Worm (Caenorhabditis elegans) whole organism, young adult: ENCODE data around the gene Y57G11C.38.

Experiments used
- B0261.1 ChIP-seq: sonication (generic microtip); optimal IDR thresholded peaks from 2 replicates; lab custom pipeline; 2016; ENCODE audit warnings: mild to moderate bottlenecking, missing genetic modification characterization, moderate library complexity, missing compliant biosample characterization
- C06A6.2 ChIP-seq: fragments of 200-800 bp; sonication (Bioruptor generic); conservative IDR thresholded peaks from 2 replicates; pipeline ENCODE4 v1.3.6; 2022; ENCODE audit warnings: missing genetic modification characterization, missing compliant biosample characterization
- D2030.7 ChIP-seq: fragments of 200-800 bp; sonication (Bioruptor generic); IDR thresholded peaks from 2 replicates; pipeline ENCODE4 v1.3.6; 2022; ENCODE audit warnings: missing genetic modification reagents, missing genetic modification characterization, missing compliant biosample characterization
- F10E7.11 ChIP-seq: sonication (generic microtip); optimal IDR thresholded peaks from 2 replicates; lab custom pipeline; 2017; ENCODE audit warnings: mild to moderate bottlenecking, missing genetic modification characterization, moderate library complexity, missing compliant biosample characterization
- F22D6.2 ChIP-seq: sonication (generic microtip); optimal IDR thresholded peaks from 2 replicates; lab custom pipeline; 2016; ENCODE audit warnings: mild to moderate bottlenecking, missing genetic modification characterization, missing compliant biosample characterization
- F49E8.2 ChIP-seq: sonication (generic microtip); optimal IDR thresholded peaks from 3 replicates; lab custom pipeline; 2017; ENCODE audit warnings: missing genetic modification characterization, mild to moderate bottlenecking, missing compliant biosample characterization, antibody characterized with exemption, moderate library complexity; ENCODE audit not compliant: insufficient read depth
- F55B11.4 ChIP-seq: sonication (generic microtip); optimal IDR thresholded peaks from 2 replicates; lab custom pipeline; 2016; ENCODE audit warnings: missing compliant biosample characterization, missing genetic modification characterization, borderline replicate concordance; ENCODE audit not compliant: insufficient read depth
- T26A5.8 ChIP-seq: sonication (generic microtip); optimal IDR thresholded peaks from 2 replicates; lab custom pipeline; 2016; ENCODE audit warnings: missing genetic modification characterization, missing compliant biosample characterization
- Y53F4B.3 ChIP-seq: fragments of 200-800 bp; sonication (Bioruptor generic); IDR thresholded peaks from 2 replicates; pipeline ENCODE4 v1.3.6; 2022; ENCODE audit warnings: missing genetic modification reagents, missing genetic modification characterization, missing compliant biosample characterization
- Y56A3A.18 ChIP-seq: fragments of 200-800 bp; sonication (Bioruptor generic); IDR thresholded peaks from 2 replicates; pipeline ENCODE4 v1.3.6; 2022; ENCODE audit warnings: missing genetic modification reagents, missing genetic modification characterization, missing compliant biosample characterization
- ZK185.1 ChIP-seq: sonication (generic microtip); optimal IDR thresholded peaks from 2 replicates; lab custom pipeline; 2016; ENCODE audit warnings: mild to moderate bottlenecking, missing genetic modification characterization, missing compliant biosample characterization; ENCODE audit not compliant: poor library complexity, severe bottlenecking
- akir-1 ChIP-seq: fragments of 200-800 bp; sonication (Bioruptor generic); optimal IDR thresholded peaks from 2 replicates; lab custom pipeline; 2018; ENCODE audit warnings: mild to moderate bottlenecking, missing genetic modification characterization, moderate library complexity, missing compliant biosample characterization
- aptf-2 ChIP-seq: fragments of 200-800 bp; sonication (Bioruptor generic); conservative IDR thresholded peaks from 2 replicates; pipeline ENCODE4 v1.3.6; 2022; ENCODE audit warnings: missing genetic modification reagents, missing genetic modification characterization, missing compliant biosample characterization
- atf-7 ChIP-seq: sonication (generic microtip); optimal IDR thresholded peaks from 2 replicates; lab custom pipeline; 2017; ENCODE audit warnings: mild to moderate bottlenecking, missing genetic modification characterization, missing compliant biosample characterization
- attf-5 ChIP-seq: fragments of 200-800 bp; sonication (Bioruptor generic); optimal IDR thresholded peaks from 2 replicates; lab custom pipeline; 2018; ENCODE audit warnings: mild to moderate bottlenecking, missing genetic modification characterization, missing compliant biosample characterization
- attf-6 ChIP-seq: fragments of 200-800 bp; sonication (Bioruptor generic); IDR thresholded peaks from 2 replicates; pipeline ENCODE4 v1.3.6; 2022; ENCODE audit warnings: missing genetic modification reagents, missing genetic modification characterization, missing compliant biosample characterization
- cebp-1 ChIP-seq, 2 experiments: fragments of 200-800 bp in 1 of 2; sonication (Bioruptor generic) in 1 of 2; sonication (generic microtip) in 1 of 2; IDR thresholded peaks in 1 of 2; optimal IDR thresholded peaks in 1 of 2; 2 replicates each; pipeline versions ENCODE4 v1.3.6 to Lab custom; 2017 to 2022; ENCODE audit warnings: missing compliant biosample characterization in 2 of 2, missing genetic modification characterization in 2 of 2, mild to moderate bottlenecking in 1 of 2, missing genetic modification reagents in 1 of 2, moderate library complexity in 1 of 2
- ceh-100 ChIP-seq: fragments of 200-800 bp; sonication (Bioruptor generic); IDR thresholded peaks from 2 replicates; pipeline ENCODE4 v1.3.6; 2022; ENCODE audit warnings: missing genetic modification reagents, missing genetic modification characterization, missing compliant biosample characterization
- ceh-27 ChIP-seq: fragments of 200-800 bp; sonication (Bioruptor generic); optimal IDR thresholded peaks from 2 replicates; lab custom pipeline; 2018; ENCODE audit warnings: mild to moderate bottlenecking, missing genetic modification characterization, moderate library complexity, missing compliant biosample characterization
- egl-44 ChIP-seq: fragments of 200-800 bp; sonication (Bioruptor generic); IDR thresholded peaks from 2 replicates; pipeline ENCODE4 v1.3.6; 2022; ENCODE audit warnings: missing genetic modification reagents, missing genetic modification characterization, missing compliant biosample characterization
- egrh-3 ChIP-seq: fragments of 200-800 bp; sonication (Bioruptor generic); IDR thresholded peaks from 2 replicates; pipeline ENCODE4 v1.3.6; 2022; ENCODE audit warnings: missing genetic modification reagents, missing genetic modification characterization, missing compliant biosample characterization
- gei-17 ChIP-seq: fragments of 200-800 bp; sonication (Bioruptor generic); optimal IDR thresholded peaks from 2 replicates; lab custom pipeline; 2018; ENCODE audit warnings: mild to moderate bottlenecking, missing genetic modification characterization, missing compliant biosample characterization
- hlh-26 ChIP-seq: fragments of 200-800 bp; sonication (Bioruptor generic); conservative IDR thresholded peaks from 2 replicates; pipeline ENCODE4 v1.3.6; 2022; ENCODE audit warnings: missing genetic modification reagents, missing genetic modification characterization, missing compliant biosample characterization
- hsf-1 ChIP-seq: fragments of 200-800 bp; sonication (Bioruptor generic); IDR thresholded peaks from 2 replicates; pipeline ENCODE4 v1.3.6; 2022; ENCODE audit warnings: missing genetic modification reagents, missing genetic modification characterization, missing compliant biosample characterization
- let-526 ChIP-seq: fragments of 200-800 bp; sonication (Bioruptor generic); IDR thresholded peaks from 2 replicates; pipeline ENCODE4 v1.3.6; 2022; ENCODE audit warnings: missing genetic modification reagents, missing genetic modification characterization, missing compliant biosample characterization
- lin-35 ChIP-seq, 3 experiments: fragments of 150-350 bp in 2 of 3; sonication (generic microtip) in 1 of 3; optimal IDR thresholded peaks; 2 replicates each; lab custom pipeline; 2014 to 2018; ENCODE audit warnings: missing biosample characterization in 3 of 3, missing genetic modification characterization in 3 of 3, missing genetic modification reagents in 3 of 3
- madf-10 ChIP-seq: sonication (generic microtip); optimal IDR thresholded peaks from 2 replicates; lab custom pipeline; 2016; ENCODE audit warnings: mild to moderate bottlenecking, missing genetic modification characterization, missing compliant biosample characterization
- madf-8 ChIP-seq: fragments of 200-800 bp; sonication (Bioruptor generic); conservative IDR thresholded peaks from 2 replicates; pipeline ENCODE4 v1.3.6; 2022; ENCODE audit warnings: missing genetic modification reagents, missing genetic modification characterization, missing compliant biosample characterization
- mxl-1 ChIP-seq: sonication (generic microtip); optimal IDR thresholded peaks from 2 replicates; lab custom pipeline; 2016; ENCODE audit warnings: missing genetic modification characterization, missing compliant biosample characterization
- nfya-1 ChIP-seq: sonication (generic microtip); optimal IDR thresholded peaks from 2 replicates; lab custom pipeline; 2017; ENCODE audit warnings: antibody characterized with exemption, missing compliant biosample characterization, missing genetic modification characterization, borderline replicate concordance; ENCODE audit not compliant: insufficient read depth
- nhr-80 ChIP-seq: sonication (generic microtip); optimal IDR thresholded peaks from 2 replicates; lab custom pipeline; 2016; ENCODE audit warnings: missing genetic modification characterization, missing compliant biosample characterization
- nhr-90 ChIP-seq: sonication (generic microtip); optimal IDR thresholded peaks from 2 replicates; lab custom pipeline; 2016; ENCODE audit warnings: missing genotype, mild to moderate bottlenecking, missing genetic modification characterization, missing compliant biosample characterization
- pha-4 ChIP-seq: fragments of 150-350 bp; sonication (generic microtip); optimal IDR thresholded peaks from 2 replicates; lab custom pipeline; 2014; ENCODE audit warnings: missing biosample characterization, missing genetic modification reagents, missing genetic modification characterization
- rpc-1 ChIP-seq, 2 experiments: fragments of 150-350 bp in 1 of 2; sonication (generic microtip) in 1 of 2; optimal IDR thresholded peaks; 2 replicates each; lab custom pipeline; 2014 to 2018; ENCODE audit warnings: missing biosample characterization in 1 of 2, missing genetic modification characterization in 1 of 2, missing genetic modification reagents in 1 of 2, missing genotype in 1 of 2
- sdz-38 ChIP-seq: sonication (generic microtip); optimal IDR thresholded peaks from 2 replicates; lab custom pipeline; 2016; ENCODE audit warnings: missing genotype, missing genetic modification characterization, missing compliant biosample characterization
- sea-2 ChIP-seq: fragments of 200-800 bp; sonication (Bioruptor generic); IDR thresholded peaks from 2 replicates; pipeline ENCODE4 v1.3.6; 2022; ENCODE audit warnings: missing genetic modification characterization, missing compliant biosample characterization
- snpc-1.1 ChIP-seq: sonication (generic microtip); optimal IDR thresholded peaks from 2 replicates; lab custom pipeline; 2017; ENCODE audit warnings: missing genetic modification characterization, mild to moderate bottlenecking, missing compliant biosample characterization, antibody characterized with exemption, moderate library complexity, missing genotype, missing genetic modification reagents; ENCODE audit not compliant: insufficient read depth
- snpc-1.3 ChIP-seq: sonication (generic microtip); optimal IDR thresholded peaks from 2 replicates; lab custom pipeline; 2017; ENCODE audit warnings: missing genetic modification characterization, mild to moderate bottlenecking, missing compliant biosample characterization, antibody characterized with exemption, moderate library complexity, missing genotype, missing genetic modification reagents; ENCODE audit not compliant: insufficient read depth
- snpc-3.4 ChIP-seq: sonication (generic microtip); optimal IDR thresholded peaks from 2 replicates; lab custom pipeline; 2017; ENCODE audit warnings: missing genetic modification characterization, mild to moderate bottlenecking, missing compliant biosample characterization, antibody characterized with exemption, moderate library complexity, missing genotype, missing genetic modification reagents
- somi-1 ChIP-seq: fragments of 200-800 bp; sonication (Bioruptor generic); optimal IDR thresholded peaks from 2 replicates; lab custom pipeline; 2018; ENCODE audit warnings: mild to moderate bottlenecking, missing genetic modification characterization, missing compliant biosample characterization
- sptf-2 ChIP-seq: fragments of 200-800 bp; sonication (Bioruptor generic); optimal IDR thresholded peaks from 2 replicates; lab custom pipeline; 2018; ENCODE audit warnings: mild to moderate bottlenecking, missing genetic modification characterization, missing compliant biosample characterization
- unc-130 ChIP-seq: sonication (generic microtip); optimal IDR thresholded peaks from 2 replicates; lab custom pipeline; 2016; ENCODE audit warnings: missing genetic modification reagents, missing genetic modification characterization, missing compliant biosample characterization
- zfh-2 ChIP-seq: fragments of 200-800 bp; sonication (Bioruptor generic); conservative IDR thresholded peaks from 2 replicates; pipeline ENCODE4 v1.3.6; 2022; ENCODE audit warnings: missing genetic modification reagents, missing genetic modification characterization, missing compliant biosample characterization
- ztf-25 ChIP-seq: fragments of 200-800 bp; sonication (Bioruptor generic); IDR thresholded peaks from 2 replicates; pipeline ENCODE4 v1.3.6; 2022; ENCODE audit warnings: missing genetic modification reagents, missing genetic modification characterization, missing compliant biosample characterization
- ztf-26 ChIP-seq: sonication (generic microtip); optimal IDR thresholded peaks from 2 replicates; lab custom pipeline; 2017; ENCODE audit warnings: missing genetic modification characterization, missing compliant biosample characterization
- ztf-28 ChIP-seq: fragments of 200-800 bp; sonication (Bioruptor generic); IDR thresholded peaks from 2 replicates; pipeline ENCODE4 v1.3.6; 2022; ENCODE audit warnings: missing genetic modification reagents, missing genetic modification characterization, missing compliant biosample characterization
- ztf-3 ChIP-seq: fragments of 200-800 bp; sonication (Bioruptor generic); optimal IDR thresholded peaks from 2 replicates; lab custom pipeline; 2018; ENCODE audit warnings: mild to moderate bottlenecking, missing genetic modification characterization, missing compliant biosample characterization

Y57G11C.38 gene

ce11 chrIV:14838095-14838494 lies 24.2 kb upstream of the Y57G11C.38 start (continued):
- TF ChIP-seq unc-130 (GFP tag; lab: Kevin White, UChicago): no peak
- peak; percentile 59 for TF ChIP-seq F22D6.2
- 0 out of 2 replicates have a peak, but pooled peaks have one; percentile 34 for TF ChIP-seq Y53F4B.3 (GFP tag; lab: Robert Waterston, UW)
- no peak for TF ChIP-seq T26A5.8 (tag; lab: Kevin White, UChicago)
- no peak for TF ChIP-seq egl-44
- TF ChIP-seq ZK185.1 (tag; lab: Kevin White, UChicago): peak; percentile 94
- no peak for TF ChIP-seq F55B11.4 (tag; lab: Kevin White, UChicago)
- no peak for TF ChIP-seq let-526 (GFP tag; lab: Robert Waterston, UW)
- no peak for TF ChIP-seq sdz-38
- TF ChIP-seq hsf-1: no peak
- peak; percentile 98 for TF ChIP-seq attf-6 (GFP tag; lab: Robert Waterston, UW)
- no peak for TF ChIP-seq ztf-28
- peak; percentile 66 for TF ChIP-seq F49E8.2 (tag; lab: Kevin White, UChicago)
- peak; percentile 76 for TF ChIP-seq rpc-1 (optimal IDR thresholded peaks at IDR 0.05; lab: Kevin White, UChicago)
- TF ChIP-seq rpc-1 (tag; optimal IDR thresholded peaks at IDR 0.05; lab: Kevin White, UChicago): peak; percentile 71
- no peak for TF ChIP-seq attf-5 (GFP tag; lab: Kevin White, UChicago)
- no peak for TF ChIP-seq ztf-3 (GFP tag; lab: Kevin White, UChicago)
- no peak for TF ChIP-seq nhr-80 (tag; lab: Kevin White, UChicago)
- no peak for TF ChIP-seq ceh-27
- TF ChIP-seq mxl-1 (tag; lab: Kevin White, UChicago): no peak
- peak; percentile 44 for TF ChIP-seq snpc-1.3
- no peak for TF ChIP-seq ztf-25 (GFP tag; lab: Robert Waterston, UW)
- TF ChIP-seq somi-1: peak; percentile 64
- TF ChIP-seq ceh-100: 0 out of 2 replicates have a peak, but pooled peaks have one; percentile 32
- no peak for TF ChIP-seq sptf-2 (GFP tag; lab: Kevin White, UChicago)
- no peak; the same call in 1 of the 2 replicates for TF ChIP-seq Y56A3A.18 (GFP tag; lab: Robert Waterston, UW)
- TF ChIP-seq akir-1 (GFP tag; lab: Kevin White, UChicago): no peak
- TF ChIP-seq pha-4 (tag; lab: Kevin White, UChicago): no peak
- TF ChIP-seq nhr-90 (tag; lab: Kevin White, UChicago): peak; percentile 31
- TF ChIP-seq sea-2 (GFP tag; lab: Robert Waterston, UW): no peak
- peak in 1 of 3 experiments; percentile 80 for TF ChIP-seq lin-35 (GFP tag; optimal IDR thresholded peaks at IDR 0.05; lab: Kevin White, UChicago)
- 0 out of 2 replicates have a peak, but pooled peaks have one; percentile 12 for TF ChIP-seq madf-8 (GFP tag; lab: Robert Waterston, UW)
- peak; percentile 53 for TF ChIP-seq snpc-1.1 (tag; lab: Kevin White, UChicago)
- TF ChIP-seq nfya-1 (tag; lab: Kevin White, UChicago): no peak
- no peak for TF ChIP-seq aptf-2 (GFP tag; lab: Robert Waterston, UW)
- peak; percentile 34 for TF ChIP-seq snpc-3.4 (tag; lab: Kevin White, UChicago)
- TF ChIP-seq egrh-3: no peak
- no peak for TF ChIP-seq atf-7 (tag; lab: Kevin White, UChicago)
- peak; percentile 75 for TF ChIP-seq madf-10
- TF ChIP-seq C06A6.2 (GFP tag; lab: Robert Waterston, UW): no peak
- no peak for TF ChIP-seq hlh-26
- no peak for TF ChIP-seq cebp-1 (GFP tag; IDR thresholded peaks at IDR 0.05; lab: Robert Waterston, UW)
- TF ChIP-seq cebp-1 (tag; optimal IDR thresholded peaks at IDR 0.05; lab: Kevin White, UChicago): peak; percentile 78
- TF ChIP-seq D2030.7: peak; percentile 72
- no peak for TF ChIP-seq gei-17 (GFP tag; lab: Kevin White, UChicago)
- no peak for TF ChIP-seq F10E7.11 (tag; lab: Kevin White, UChicago)
- peak; percentile 79 for TF ChIP-seq B0261.1 (tag; lab: Kevin White, UChicago)
- no peak for TF ChIP-seq zfh-2 (GFP tag; lab: Robert Waterston, UW)
- peak; percentile 81 for TF ChIP-seq ztf-26 (tag; lab: Kevin White, UChicago)
